Worm (Caenorhabditis elegans) whole organism, early embryonic: ENCODE data around the gene Y102A5C.2.
"Not testable (repeated sequence)": the region's sequence is repeated elsewhere in the genome, so short reads cannot be mapped to it uniquely, and the experiment has no call there.

Source experiments
- B0310.2 ChIP-seq: sonication (generic microtip); optimal IDR thresholded peaks from 2 replicates; lab custom pipeline; 2016; ENCODE audit warnings: mild to moderate bottlenecking, missing genetic modification characterization, missing compliant biosample characterization
- F13C5.2 ChIP-seq: sonication (generic microtip); optimal IDR thresholded peaks from 2 replicates; lab custom pipeline; 2017; ENCODE audit warnings: mild to moderate bottlenecking, missing genetic modification characterization, inconsistent platforms, missing compliant biosample characterization
- aly-1 ChIP-seq: sonication (generic microtip); optimal IDR thresholded peaks from 2 replicates; lab custom pipeline; 2016; ENCODE audit warnings: missing genetic modification characterization, missing compliant biosample characterization
- ama-1 ChIP-seq: fragments of 150-350 bp; optimal IDR thresholded peaks from 2 replicates; lab custom pipeline; 2014
- ceh-13 ChIP-seq: fragments of 200-800 bp; sonication (Bioruptor generic); optimal IDR thresholded peaks from 2 replicates; lab custom pipeline; 2018; ENCODE audit warnings: mild to moderate bottlenecking, missing genetic modification characterization, missing compliant biosample characterization
- ceh-36 ChIP-seq: sonication (generic microtip); optimal IDR thresholded peaks from 2 replicates; lab custom pipeline; 2016; ENCODE audit warnings: missing genetic modification characterization, inconsistent platforms, missing compliant biosample characterization
- ets-7 ChIP-seq: sonication (generic microtip); optimal IDR thresholded peaks from 2 replicates; lab custom pipeline; 2016; ENCODE audit warnings: missing genotype, missing genetic modification characterization, missing compliant biosample characterization
- flt-1 ChIP-seq: fragments of 200-800 bp; sonication (Bioruptor generic); IDR thresholded peaks from 2 replicates; pipeline ENCODE4 v1.3.6; 2022; ENCODE audit warnings: missing genetic modification characterization, missing compliant biosample characterization
- hmbx-1 ChIP-seq: sonication (generic microtip); optimal IDR thresholded peaks from 2 replicates; lab custom pipeline; 2016; ENCODE audit warnings: mild to moderate bottlenecking, missing genetic modification characterization, missing compliant biosample characterization
- hmg-4 ChIP-seq: fragments of 200-800 bp; sonication (Bioruptor generic); optimal IDR thresholded peaks from 2 replicates; lab custom pipeline; 2018; ENCODE audit warnings: mild to moderate bottlenecking, missing genetic modification characterization, missing compliant biosample characterization
- hnd-1 ChIP-seq: sonication (generic microtip); optimal IDR thresholded peaks from 2 replicates; lab custom pipeline; 2016; ENCODE audit warnings: missing genetic modification characterization, missing compliant biosample characterization
- pes-1 ChIP-seq: fragments of 200-800 bp; sonication (Bioruptor generic); IDR thresholded peaks from 2 replicates; pipeline ENCODE4 v1.3.6; 2022; ENCODE audit warnings: missing genetic modification reagents, missing genetic modification characterization, missing compliant biosample characterization
- scrt-1 ChIP-seq: fragments of 200-800 bp; sonication (Bioruptor generic); IDR thresholded peaks from 2 replicates; pipeline ENCODE4 v1.3.6; 2022; ENCODE audit warnings: missing genetic modification characterization, missing compliant biosample characterization
- sea-1 ChIP-seq: fragments of 200-800 bp; sonication (Bioruptor generic); conservative IDR thresholded peaks from 2 replicates; pipeline ENCODE4 v1.3.6; 2022; ENCODE audit warnings: missing genetic modification characterization, missing compliant biosample characterization
- tbx-11 ChIP-seq: fragments of 200-800 bp; sonication (Bioruptor generic); IDR thresholded peaks from 2 replicates; pipeline ENCODE4 v1.3.6; 2022; ENCODE audit warnings: missing genetic modification characterization, missing compliant biosample characterization
- tbx-37 ChIP-seq: fragments of 200-800 bp; sonication (Bioruptor generic); conservative IDR thresholded peaks from 2 replicates; pipeline ENCODE4 v1.3.6; 2022; ENCODE audit warnings: missing genetic modification reagents, missing genetic modification characterization, missing compliant biosample characterization
- tra-4 ChIP-seq: sonication (generic microtip); optimal IDR thresholded peaks from 2 replicates; lab custom pipeline; 2017; ENCODE audit warnings: missing genetic modification characterization, missing compliant biosample characterization

The Y102A5C.2 gene

ce11 chrV:16927345-16927744 lies 8.8 kb downstream of the Y102A5C.2 start, which contains the start of gene Y102A5C.36:
Gene Y102A5C.36, minus strand, starts transcription at chrV:16927445.
- TF ChIP-seq ceh-13 (GFP tag; lab: Kevin White, UChicago) (no peak), ceh-36 (no peak)

ce11 chrV:16938731-16939130 lies 20.2 kb downstream of the Y102A5C.2 start, which contains the start of gene fbxa-148:
Gene fbxa-148, plus strand, starts transcription at chrV:16939031.
- not testable (repeated sequence) for TF ChIP-seq ets-7 (tag; lab: Kevin White, UChicago); flt-1 (GFP tag; lab: Robert Waterston, UW); hmbx-1 (tag; lab: Kevin White, UChicago)

ce11 chrV:16948011-16948410 lies 29.5 kb downstream of the Y102A5C.2 start, which contains the start of gene fbxa-112:
Gene fbxa-112, minus strand, starts transcription at chrV:16948111.
- not testable (repeated sequence) for TF ChIP-seq flt-1 (GFP tag; lab: Robert Waterston, UW); hmbx-1 (tag; lab: Kevin White, UChicago); sea-1 (GFP tag; lab: Robert Waterston, UW)

- TF ChIP-seq aly-1 (tag; lab: Kevin White, UChicago); hnd-1; ceh-36: not testable (repeated sequence)
These were observed 31.1 kb downstream of the Y102A5C.2 start, which contains the start of gene fbxa-111 for ce11 chrV:16949609-16950008. Gene fbxa-111, minus strand, starts transcription at chrV:16949709.

- TF ChIP-seq F13C5.2 (tag; lab: Kevin White, UChicago) = no peak
- TF ChIP-seq pes-1 (GFP tag; lab: Robert Waterston, UW) = no peak
- no peak for TF ChIP-seq hnd-1
These were observed 31.5 kb downstream of the Y102A5C.2 start for ce11 chrV:16950036-16950435.

- TF ChIP-seq pes-1 (GFP tag; lab: Robert Waterston, UW) (no peak), ets-7 (tag; lab: Kevin White, UChicago) (no peak), tbx-11 (no peak), hmbx-1 (tag; lab: Kevin White, UChicago) (no peak), B0310.2 (tag; lab: Kevin White, UChicago) (no peak), ama-1 (lab: Kevin White, UChicago) (no peak), tbx-37 (GFP tag; lab: Robert Waterston, UW) (no peak), hnd-1 (no peak), sea-1 (GFP tag; lab: Robert Waterston, UW) (no peak), ceh-13 (GFP tag; lab: Kevin White, UChicago) (no peak), aly-1 (tag; lab: Kevin White, UChicago) (no peak), hmg-4 (GFP tag; lab: Kevin White, UChicago) (no peak), tra-4 (tag; lab: Kevin White, UChicago) (no peak), flt-1 (GFP tag; lab: Robert Waterston, UW) (no peak), ceh-36 (no peak), scrt-1 (GFP tag; lab: Robert Waterston, UW) (no peak), F13C5.2 (tag; lab: Kevin White, UChicago) (no peak)
These were observed 33.0 kb downstream of the Y102A5C.2 start, which contains the start of gene clec-238 for ce11 chrV:16951504-16951903. Gene clec-238, plus strand, starts transcription at chrV:16951804.

- TF ChIP-seq aly-1 (tag; lab: Kevin White, UChicago) (no peak), hmbx-1 (tag; lab: Kevin White, UChicago) (no peak)
These were observed 36.2 kb downstream of the Y102A5C.2 start, which contains the start of gene srh-206 for ce11 chrV:16954766-16955165. Gene srh-206, minus strand, starts transcription at chrV:16954866.

ce11 chrV:16956229-16956628 lies 37.7 kb downstream of the Y102A5C.2 start, which contains the start of gene clec-239:
Gene clec-239, plus strand, starts transcription at chrV:16956529.
- TF ChIP-seq hnd-1 (no peak), hmg-4 (GFP tag; lab: Kevin White, UChicago) (no peak), ama-1 (lab: Kevin White, UChicago) (no peak), scrt-1 (GFP tag; lab: Robert Waterston, UW) (no peak), tbx-11 (no peak), tra-4 (tag; lab: Kevin White, UChicago) (no peak), F13C5.2 (tag; lab: Kevin White, UChicago) (no peak)

- TF ChIP-seq tbx-11 = no peak
- TF ChIP-seq F13C5.2 (tag; lab: Kevin White, UChicago) = no peak
- no peak for TF ChIP-seq ceh-13 (GFP tag; lab: Kevin White, UChicago)
- TF ChIP-seq ama-1 (lab: Kevin White, UChicago) = no peak
- no peak for TF ChIP-seq aly-1 (tag; lab: Kevin White, UChicago)
- TF ChIP-seq ets-7 (tag; lab: Kevin White, UChicago) = no peak
- TF ChIP-seq scrt-1 (GFP tag; lab: Robert Waterston, UW) = no peak
- no peak for TF ChIP-seq tbx-37 (GFP tag; lab: Robert Waterston, UW)
- TF ChIP-seq sea-1 (GFP tag; lab: Robert Waterston, UW) = no peak
- no peak for TF ChIP-seq hmg-4 (GFP tag; lab: Kevin White, UChicago)
- no peak for TF ChIP-seq B0310.2 (tag; lab: Kevin White, UChicago)
- no peak for TF ChIP-seq hmbx-1 (tag; lab: Kevin White, UChicago)
- no peak for TF ChIP-seq flt-1 (GFP tag; lab: Robert Waterston, UW)
- TF ChIP-seq pes-1 (GFP tag; lab: Robert Waterston, UW) = no peak
- TF ChIP-seq tra-4 (tag; lab: Kevin White, UChicago) = no peak
- no peak for TF ChIP-seq ceh-36
- no peak for TF ChIP-seq hnd-1
These were observed 40.4 kb downstream of the Y102A5C.2 start for ce11 chrV:16958975-16959374.
